Worm (Caenorhabditis elegans) whole organism, late embryonic: ENCODE data around the gene spe-49.

Experiments used
- C38D4.7 ChIP-seq: fragments of 200-800 bp; sonication (Bioruptor generic); optimal IDR thresholded peaks from 2 replicates; lab custom pipeline; 2018; ENCODE audit warnings: mild to moderate bottlenecking, missing genetic modification characterization, moderate library complexity, missing compliant biosample characterization
- K02D7.2 ChIP-seq: sonication (generic microtip); optimal IDR thresholded peaks from 2 replicates; lab custom pipeline; 2017; ENCODE audit warnings: mild to moderate bottlenecking, missing genetic modification characterization, missing compliant biosample characterization
- K09A11.1 ChIP-seq: sonication (generic microtip); optimal IDR thresholded peaks from 2 replicates; lab custom pipeline; 2017; ENCODE audit warnings: antibody characterized with exemption, mild to moderate bottlenecking, missing genetic modification characterization, missing compliant biosample characterization; ENCODE audit not compliant: insufficient read depth
- T23F11.4 ChIP-seq: fragments of 200-800 bp; sonication (Bioruptor generic); optimal IDR thresholded peaks from 2 replicates; lab custom pipeline; 2018; ENCODE audit warnings: mild to moderate bottlenecking, missing genetic modification characterization, missing compliant biosample characterization
- Y22D7AL.16 ChIP-seq: sonication (generic microtip); optimal IDR thresholded peaks from 2 replicates; lab custom pipeline; 2016; ENCODE audit warnings: missing genetic modification characterization, missing compliant biosample characterization
- ahr-1 ChIP-seq: sonication (generic microtip); optimal IDR thresholded peaks from 2 replicates; lab custom pipeline; 2016; ENCODE audit warnings: missing genetic modification characterization, missing compliant biosample characterization
- ama-1 ChIP-seq: fragments of 150-350 bp; optimal IDR thresholded peaks from 2 replicates; lab custom pipeline; 2014
- ceh-19 ChIP-seq: fragments of 200-800 bp; sonication (Bioruptor generic); optimal IDR thresholded peaks from 2 replicates; lab custom pipeline; 2018; ENCODE audit warnings: mild to moderate bottlenecking, missing genetic modification characterization, missing compliant biosample characterization
- ceh-22 ChIP-seq: sonication (generic microtip); optimal IDR thresholded peaks from 2 replicates; lab custom pipeline; 2017; ENCODE audit warnings: missing biosample characterization, missing genetic modification characterization
- ceh-31 ChIP-seq: sonication (generic microtip); optimal IDR thresholded peaks from 2 replicates; lab custom pipeline; 2016; ENCODE audit warnings: missing genetic modification characterization, missing compliant biosample characterization
- ceh-34 ChIP-seq: sonication (generic microtip); optimal IDR thresholded peaks from 2 replicates; lab custom pipeline; 2016; ENCODE audit warnings: mild to moderate bottlenecking, missing genetic modification characterization, missing compliant biosample characterization
- ceh-45 ChIP-seq: fragments of 200-800 bp; sonication (Bioruptor generic); IDR thresholded peaks from 2 replicates; pipeline ENCODE4 v1.3.6; 2022; ENCODE audit warnings: missing genetic modification reagents, missing genetic modification characterization, missing compliant biosample characterization
- che-1 ChIP-seq: sonication (generic microtip); optimal IDR thresholded peaks from 2 replicates; lab custom pipeline; 2016; ENCODE audit warnings: mild to moderate bottlenecking, missing genetic modification characterization, missing compliant biosample characterization
- dmd-4 ChIP-seq: sonication (generic microtip); optimal IDR thresholded peaks from 2 replicates; lab custom pipeline; 2016; ENCODE audit warnings: borderline replicate concordance, missing genetic modification characterization, missing compliant biosample characterization
- elt-2 ChIP-seq: sonication (generic microtip); optimal IDR thresholded peaks from 2 replicates; lab custom pipeline; 2016; ENCODE audit warnings: missing genetic modification reagents, missing genetic modification characterization, missing compliant biosample characterization
- eyg-1 ChIP-seq: sonication (generic microtip); optimal IDR thresholded peaks from 2 replicates; lab custom pipeline; 2016; ENCODE audit warnings: missing genotype, missing genetic modification characterization, missing compliant biosample characterization
- hlh-13 ChIP-seq: fragments of 200-800 bp; sonication (Bioruptor generic); optimal IDR thresholded peaks from 2 replicates; lab custom pipeline; 2018; ENCODE audit warnings: mild to moderate bottlenecking, missing genetic modification characterization, missing compliant biosample characterization
- hlh-30 ChIP-seq: sonication (generic microtip); optimal IDR thresholded peaks from 2 replicates; lab custom pipeline; 2017; ENCODE audit warnings: antibody characterized with exemption, missing genetic modification characterization, missing compliant biosample characterization; ENCODE audit not compliant: insufficient read depth
- hlh-6 ChIP-seq: sonication (generic microtip); optimal IDR thresholded peaks from 2 replicates; lab custom pipeline; 2016; ENCODE audit warnings: missing genotype, missing genetic modification characterization, missing compliant biosample characterization
- lim-6 ChIP-seq: sonication (generic microtip); optimal IDR thresholded peaks from 2 replicates; lab custom pipeline; 2016; ENCODE audit warnings: missing genetic modification characterization, missing compliant biosample characterization
- nhr-11 ChIP-seq: fragments of 150-350 bp; optimal IDR thresholded peaks from 2 replicates; lab custom pipeline; 2014; ENCODE audit warnings: missing biosample characterization, missing genetic modification characterization
- npax-4 ChIP-seq: sonication (generic microtip); optimal IDR thresholded peaks from 2 replicates; lab custom pipeline; 2016; ENCODE audit warnings: missing genetic modification characterization, missing compliant biosample characterization
- pag-3 ChIP-seq: sonication (generic microtip); optimal IDR thresholded peaks from 2 replicates; lab custom pipeline; 2016; ENCODE audit warnings: missing compliant biosample characterization, missing genetic modification characterization, borderline replicate concordance
- pha-4 ChIP-seq: fragments of 150-350 bp; optimal IDR thresholded peaks from 2 replicates; lab custom pipeline; 2018; ENCODE audit warnings: missing biosample characterization, missing genetic modification reagents, missing genetic modification characterization
- pqm-1 ChIP-seq: sonication (generic microtip); optimal IDR thresholded peaks from 2 replicates; lab custom pipeline; 2016; ENCODE audit warnings: missing genetic modification characterization, missing compliant biosample characterization
- rnt-1 ChIP-seq: sonication (generic microtip); optimal IDR thresholded peaks from 2 replicates; lab custom pipeline; 2016; ENCODE audit warnings: missing genetic modification characterization, missing compliant biosample characterization
- sdc-2 ChIP-seq: sonication (generic microtip); optimal IDR thresholded peaks from 2 replicates; lab custom pipeline; 2016; ENCODE audit warnings: missing genotype, missing genetic modification characterization, missing compliant biosample characterization
- sox-2 ChIP-seq: fragments of 200-800 bp; sonication (Bioruptor generic); IDR thresholded peaks from 2 replicates; pipeline ENCODE4 v1.3.6; 2022; ENCODE audit warnings: missing genetic modification reagents, missing genetic modification characterization, missing compliant biosample characterization
- syd-9 ChIP-seq: sonication (generic microtip); optimal IDR thresholded peaks from 2 replicates; lab custom pipeline; 2016; ENCODE audit warnings: mild to moderate bottlenecking, missing genetic modification characterization, moderate library complexity, missing compliant biosample characterization
- unc-55 ChIP-seq: sonication (generic microtip); optimal IDR thresholded peaks from 2 replicates; lab custom pipeline; 2017; ENCODE audit warnings: missing biosample characterization, missing genetic modification reagents, missing genetic modification characterization
- ztf-16 ChIP-seq: sonication (generic microtip); optimal IDR thresholded peaks from 2 replicates; lab custom pipeline; 2017; ENCODE audit warnings: missing genetic modification characterization, missing compliant biosample characterization

The spe-49 gene

ce11 chrV:6316632-6317031 lies 35.5 kb downstream of the spe-49 start, which contains the start of gene cest-24:
cest-24 (plus strand) TSS chrV:6316932.
- TF ChIP-seq sdc-2 = no peak
- no peak for TF ChIP-seq hlh-6 (tag; lab: Kevin White, UChicago)
- no peak for TF ChIP-seq ceh-31 (tag; lab: Kevin White, UChicago)
- no peak for TF ChIP-seq nhr-11
- no peak for TF ChIP-seq npax-4
- TF ChIP-seq ama-1 = no peak
- no peak for TF ChIP-seq ceh-34 (tag; lab: Kevin White, UChicago)
- TF ChIP-seq, all 69 proteins: peak for 0

ce11 chrV:6317928-6318327 lies 36.8 kb downstream of the spe-49 start:
- TF ChIP-seq hlh-30 (tag; lab: Kevin White, UChicago) = no peak
- no peak for TF ChIP-seq sdc-2
- TF ChIP-seq che-1 (tag; lab: Kevin White, UChicago) = no peak
- TF ChIP-seq pha-4 = no peak
- no peak for TF ChIP-seq K09A11.1 (tag; lab: Kevin White, UChicago)
- TF ChIP-seq ahr-1 (tag; lab: Kevin White, UChicago) = no peak
- TF ChIP-seq hlh-6 (tag; lab: Kevin White, UChicago) = no peak
- no peak for TF ChIP-seq syd-9 (tag; lab: Kevin White, UChicago)
- TF ChIP-seq C38D4.7 (GFP tag; lab: Kevin White, UChicago) = no peak
- no peak for TF ChIP-seq unc-55 (GFP tag; lab: Kevin White, UChicago)
- no peak for TF ChIP-seq npax-4
- no peak for TF ChIP-seq elt-2 (tag; lab: Kevin White, UChicago)
- TF ChIP-seq T23F11.4 (GFP tag; lab: Kevin White, UChicago) = no peak
- no peak for TF ChIP-seq Y22D7AL.16 (tag; lab: Kevin White, UChicago)

- TF ChIP-seq ceh-22 (tag; lab: Kevin White, UChicago) (no peak), ceh-19 (no peak), K09A11.1 (tag; lab: Kevin White, UChicago) (no peak), Y22D7AL.16 (tag; lab: Kevin White, UChicago) (no peak), C38D4.7 (GFP tag; lab: Kevin White, UChicago) (no peak), che-1 (tag; lab: Kevin White, UChicago) (no peak), eyg-1 (no peak), dmd-4 (no peak), ztf-16 (tag; lab: Kevin White, UChicago) (no peak), K02D7.2 (tag; lab: Kevin White, UChicago) (no peak), npax-4 (no peak), sdc-2 (no peak), unc-55 (GFP tag; lab: Kevin White, UChicago) (no peak), pqm-1 (tag; lab: Kevin White, UChicago) (no peak), rnt-1 (no peak)
Observed at ce11 chrV:6319358-6319757, 38.2 kb downstream of the spe-49 start.

- TF ChIP-seq ceh-19 = no peak
- TF ChIP-seq hlh-13 = no peak
- no peak for TF ChIP-seq lim-6 (tag; lab: Kevin White, UChicago)
- TF ChIP-seq ceh-45 (GFP tag; lab: Robert Waterston, UW) = no peak
- TF ChIP-seq, all 69 proteins: peak for 0
Observed at ce11 chrV:6321280-6321679, 40.1 kb downstream of the spe-49 start.

ce11 chrV:6321733-6322198 lies 40.6 kb downstream of the spe-49 start, which contains the start of gene T28C12.15:
T28C12.15 (minus strand) TSS chrV:6321783.
- no peak for TF ChIP-seq pag-3 (tag; lab: Kevin White, UChicago)
- TF ChIP-seq T23F11.4 (GFP tag; lab: Kevin White, UChicago) = no peak
- TF ChIP-seq K02D7.2 (tag; lab: Kevin White, UChicago) = no peak
- TF ChIP-seq sox-2 (GFP tag; lab: Robert Waterston, UW) = no peak
